Fruit fly (Drosophila melanogaster) whole organism, embryonic: ENCODE measurements around the gene CG14454.

Experiments used
- Atf6 ChIP-seq: fragments of 200-800 bp; sonication (Bioruptor generic); IDR thresholded peaks from 2 replicates; pipeline ENCODE4 v1.3.6; 2022; ENCODE audit warnings: missing biosample characterization, missing genetic modification characterization
- Awh ChIP-seq: fragments of 200-800 bp; sonication (Bioruptor generic); IDR thresholded peaks from 2 replicates; pipeline ENCODE4, ENCODE4 v1.3.6; 2022; ENCODE audit warnings: missing biosample characterization, missing genetic modification characterization
- CG11560 ChIP-seq: fragments of 200-800 bp; sonication (Bioruptor generic); IDR thresholded peaks from 3 replicates; pipeline ENCODE4 v1.3.6; 2022; ENCODE audit warnings: missing biosample characterization, missing genetic modification characterization
- CG13775 ChIP-seq: fragments of 200-800 bp; sonication (Bioruptor generic); optimal IDR thresholded peaks from 3 replicates; lab custom pipeline; 2017; ENCODE audit warnings: missing biosample characterization, mild to moderate bottlenecking, missing genetic modification characterization
- CG14860 ChIP-seq: fragments of 200-800 bp; sonication (Bioruptor generic); IDR thresholded peaks from 3 replicates; pipeline ENCODE4 v1.3.6; 2022; ENCODE audit warnings: missing biosample characterization, missing genetic modification characterization; ENCODE audit not compliant: partially characterized antibody
- CG15073 ChIP-seq: fragments of 200-800 bp; sonication (Bioruptor generic); optimal IDR thresholded peaks from 2 replicates; lab custom pipeline; 2016; ENCODE audit warnings: missing biosample characterization, missing genetic modification characterization
- CG1529 ChIP-seq: fragments of 200-800 bp; sonication (Bioruptor generic); optimal IDR thresholded peaks from 3 replicates; lab custom pipeline; 2018; ENCODE audit warnings: missing biosample characterization, missing genetic modification characterization
- CG1603 ChIP-seq: fragments of 200-800 bp; sonication (Bioruptor generic); optimal IDR thresholded peaks from 2 replicates; lab custom pipeline; 2019; ENCODE audit warnings: missing biosample characterization, mild to moderate bottlenecking, missing genetic modification characterization, moderate library complexity
- CG16863 ChIP-seq: fragments of 200-800 bp; sonication (Bioruptor generic); optimal IDR thresholded peaks from 3 replicates; lab custom pipeline; 2016; ENCODE audit warnings: missing biosample characterization, missing genetic modification characterization
- CG30403 ChIP-seq: fragments of 200-800 bp; sonication (Bioruptor generic); optimal IDR thresholded peaks from 3 replicates; lab custom pipeline; 2016; ENCODE audit warnings: missing biosample characterization, missing genetic modification characterization
- CG3407 ChIP-seq: fragments of 200-800 bp; sonication (Bioruptor generic); optimal IDR thresholded peaks from 2 replicates; lab custom pipeline; 2018; ENCODE audit warnings: missing biosample characterization, mild to moderate bottlenecking, missing genetic modification characterization
- CG4282 ChIP-seq: fragments of 200-800 bp; sonication (Bioruptor generic); optimal IDR thresholded peaks from 2 replicates; lab custom pipeline; 2016; ENCODE audit warnings: missing biosample characterization, missing genetic modification characterization
- CG4854 ChIP-seq: fragments of 200-800 bp; sonication (Bioruptor generic); optimal IDR thresholded peaks from 2 replicates; lab custom pipeline; 2016; ENCODE audit warnings: missing biosample characterization, missing genetic modification characterization, inconsistent platforms
- CG6791 ChIP-seq: fragments of 200-800 bp; sonication (Bioruptor generic); IDR thresholded peaks from 3 replicates; pipeline ENCODE4 v1.3.6; 2022; ENCODE audit warnings: missing biosample characterization, missing genetic modification characterization; ENCODE audit not compliant: partially characterized antibody
- CG6813 ChIP-seq: fragments of 200-800 bp; sonication (Bioruptor generic); optimal IDR thresholded peaks from 2 replicates; lab custom pipeline; 2017; ENCODE audit warnings: missing biosample characterization, missing genetic modification characterization, mild to moderate bottlenecking, moderate library complexity, missing genetic modification reagents
- CG7987 ChIP-seq: fragments of 200-800 bp; sonication (Bioruptor generic); optimal IDR thresholded peaks from 2 replicates; lab custom pipeline; 2018; ENCODE audit warnings: missing biosample characterization, mild to moderate bottlenecking, missing genetic modification characterization, moderate library complexity
- CG9215 ChIP-seq: fragments of 200-800 bp; sonication (Bioruptor generic); IDR thresholded peaks from 2 replicates; pipeline ENCODE4 v1.3.6; 2022; ENCODE audit warnings: missing biosample characterization, missing genetic modification characterization
- Camta ChIP-seq: fragments of 200-800 bp; sonication (Bioruptor generic); optimal IDR thresholded peaks from 2 replicates; lab custom pipeline; 2016; ENCODE audit warnings: missing biosample characterization, missing genetic modification characterization
- CkIIα-i1 ChIP-seq: fragments of 200-800 bp; sonication (Bioruptor generic); IDR thresholded peaks from 2 replicates; pipeline ENCODE4 v1.3.6; 2022; ENCODE audit warnings: missing biosample characterization, missing genetic modification characterization
- Dfd ChIP-seq, 2 experiments: fragments of >200 bp; optimal IDR thresholded peaks; 2 replicates each; lab custom pipeline; 2017; ENCODE audit warnings: missing biosample characterization in 2 of 2, missing genetic modification characterization in 2 of 2
- Doc3 ChIP-seq: fragments of 200-800 bp; sonication (Bioruptor generic); IDR thresholded peaks from 3 replicates; pipeline ENCODE4 v1.3.6; 2022; ENCODE audit warnings: missing biosample characterization, missing genetic modification characterization; ENCODE audit not compliant: partially characterized antibody
- Drgx ChIP-seq: fragments of 200-800 bp; sonication (Bioruptor generic); IDR thresholded peaks from 2 replicates; pipeline ENCODE4 v1.3.6; 2022; ENCODE audit warnings: missing biosample characterization, missing genetic modification characterization
- HHEX ChIP-seq: fragments of 200-800 bp; sonication (Bioruptor generic); optimal IDR thresholded peaks from 3 replicates; lab custom pipeline; 2017; ENCODE audit warnings: missing biosample characterization, mild to moderate bottlenecking, missing genetic modification characterization, missing genetic modification reagents
- Mad ChIP-seq: fragments of 200-800 bp; sonication (Bioruptor generic); optimal IDR thresholded peaks from 2 replicates; lab custom pipeline; 2016; ENCODE audit warnings: missing biosample characterization, missing genetic modification characterization
- Nf-YB ChIP-seq: fragments of 200-800 bp; sonication (Bioruptor generic); optimal IDR thresholded peaks from 3 replicates; lab custom pipeline; 2019; ENCODE audit warnings: missing biosample characterization, mild to moderate bottlenecking, missing genetic modification characterization, moderate library complexity
- Oaz ChIP-seq: fragments of 200-800 bp; sonication (Bioruptor generic); IDR thresholded peaks from 2 replicates; pipeline ENCODE4 v1.3.6; 2022; ENCODE audit warnings: missing biosample characterization, missing genetic modification characterization
- Sry-δ ChIP-seq: fragments of 200-800 bp; sonication (Bioruptor generic); optimal IDR thresholded peaks from 2 replicates; lab custom pipeline; 2016; ENCODE audit warnings: missing biosample characterization, missing genetic modification characterization
- YL-1 ChIP-seq: fragments of 200-800 bp; sonication (Bioruptor generic); optimal IDR thresholded peaks from 3 replicates; lab custom pipeline; 2017; ENCODE audit warnings: missing biosample characterization, mild to moderate bottlenecking, missing genetic modification characterization
- amos ChIP-seq: fragments of 200-800 bp; sonication (Bioruptor generic); IDR thresholded peaks from 2 replicates; pipeline ENCODE4 v1.3.6; 2022; ENCODE audit warnings: missing biosample characterization, missing genetic modification characterization; ENCODE audit not compliant: partially characterized antibody
- ato ChIP-seq: fragments of 200-800 bp; sonication (Bioruptor generic); IDR thresholded peaks from 2 replicates; pipeline ENCODE4 v1.3.6; 2022; ENCODE audit warnings: missing biosample characterization, missing genetic modification characterization; ENCODE audit not compliant: partially characterized antibody
- bcd ChIP-seq: fragments of 200-800 bp; sonication (Bioruptor generic); optimal IDR thresholded peaks from 2 replicates; lab custom pipeline; 2017; ENCODE audit warnings: missing biosample characterization, mild to moderate bottlenecking, missing genetic modification characterization
- bigmax ChIP-seq: fragments of 200-800 bp; sonication (Bioruptor generic); optimal IDR thresholded peaks from 2 replicates; lab custom pipeline; 2018; ENCODE audit warnings: missing biosample characterization, mild to moderate bottlenecking, missing genetic modification characterization
- cg ChIP-seq: fragments of 200-800 bp; sonication (Bioruptor generic); optimal IDR thresholded peaks from 3 replicates; lab custom pipeline; 2019; ENCODE audit warnings: missing biosample characterization, mild to moderate bottlenecking, missing genetic modification characterization, moderate library complexity
- crc ChIP-seq: fragments of 200-800 bp; sonication (Bioruptor generic); optimal IDR thresholded peaks from 2 replicates; lab custom pipeline; 2016; ENCODE audit warnings: missing biosample characterization, missing genetic modification characterization
- da ChIP-seq: fragments of 200-800 bp; sonication (Bioruptor generic); optimal IDR thresholded peaks from 2 replicates; lab custom pipeline; 2016; ENCODE audit warnings: missing biosample characterization, missing genetic modification characterization
- fru ChIP-seq: fragments of >200 bp; optimal IDR thresholded peaks from 2 replicates; lab custom pipeline; 2017
- fu2 ChIP-seq: fragments of 200-800 bp; sonication (Bioruptor generic); optimal IDR thresholded peaks from 2 replicates; lab custom pipeline; 2016; ENCODE audit warnings: missing biosample characterization, missing genetic modification characterization
- hbn ChIP-seq: fragments of 200-800 bp; sonication (Bioruptor generic); IDR thresholded peaks from 2 replicates; pipeline ENCODE4 v1.3.6; 2022; ENCODE audit warnings: missing biosample characterization, missing genetic modification characterization; ENCODE audit not compliant: partially characterized antibody
- kay ChIP-seq: fragments of 200-800 bp; sonication (Bioruptor generic); optimal IDR thresholded peaks from 2 replicates; lab custom pipeline; 2016; ENCODE audit warnings: missing biosample characterization, missing genetic modification characterization
- ken ChIP-seq: fragments of 200-800 bp; sonication (Bioruptor generic); IDR thresholded peaks from 3 replicates; pipeline ENCODE4 v1.3.6; 2022; ENCODE audit warnings: missing biosample characterization, missing genetic modification characterization
- knrl ChIP-seq: fragments of 200-800 bp; sonication (Bioruptor generic); IDR thresholded peaks from 3 replicates; pipeline ENCODE4 v1.3.6; 2022; ENCODE audit warnings: missing biosample characterization, missing genetic modification characterization; ENCODE audit not compliant: partially characterized antibody
- lab ChIP-seq: fragments of 200-800 bp; sonication (Bioruptor generic); optimal IDR thresholded peaks from 3 replicates; lab custom pipeline; 2017; ENCODE audit warnings: missing biosample characterization, missing genetic modification characterization, mild to moderate bottlenecking, moderate library complexity, missing genetic modification reagents
- nom ChIP-seq: fragments of 200-800 bp; sonication (Bioruptor generic); optimal IDR thresholded peaks from 2 replicates; lab custom pipeline; 2017; ENCODE audit warnings: missing biosample characterization, missing genetic modification characterization, mild to moderate bottlenecking, moderate library complexity, missing genetic modification reagents
- pfk ChIP-seq: fragments of 200-800 bp; sonication (Bioruptor generic); optimal IDR thresholded peaks from 2 replicates; lab custom pipeline; 2018; ENCODE audit warnings: missing biosample characterization, mild to moderate bottlenecking, missing genetic modification characterization, moderate library complexity
- scrt ChIP-seq: fragments of 200-800 bp; sonication (Bioruptor generic); optimal IDR thresholded peaks from 2 replicates; lab custom pipeline; 2018; ENCODE audit warnings: missing biosample characterization, mild to moderate bottlenecking, missing genetic modification characterization, moderate library complexity
- sd ChIP-seq: fragments of 200-800 bp; sonication (Bioruptor generic); optimal IDR thresholded peaks from 3 replicates; lab custom pipeline; 2018; ENCODE audit warnings: missing biosample characterization, mild to moderate bottlenecking, missing genetic modification characterization, moderate library complexity
- sens-2 ChIP-seq: fragments of 200-800 bp; sonication (Bioruptor generic); IDR thresholded peaks from 2 replicates; pipeline ENCODE4 v1.3.6; 2022; ENCODE audit warnings: missing biosample characterization, missing genetic modification characterization
- sr ChIP-seq: fragments of 200-800 bp; sonication (Bioruptor generic); IDR thresholded peaks from 3 replicates; pipeline ENCODE4 v1.3.6; 2022; ENCODE audit warnings: missing biosample characterization, missing genetic modification characterization
- toy ChIP-seq: fragments of 200-800 bp; sonication (Bioruptor generic); IDR thresholded peaks from 2 replicates; pipeline ENCODE4 v1.3.6; 2022; ENCODE audit warnings: missing biosample characterization, missing genetic modification characterization
- vnd ChIP-seq: fragments of 200-800 bp; sonication (Bioruptor generic); IDR thresholded peaks from 3 replicates; pipeline ENCODE4 v1.3.6; 2022; ENCODE audit warnings: missing biosample characterization, missing genetic modification characterization; ENCODE audit not compliant: partially characterized antibody

Gene CG14454

DNA sequence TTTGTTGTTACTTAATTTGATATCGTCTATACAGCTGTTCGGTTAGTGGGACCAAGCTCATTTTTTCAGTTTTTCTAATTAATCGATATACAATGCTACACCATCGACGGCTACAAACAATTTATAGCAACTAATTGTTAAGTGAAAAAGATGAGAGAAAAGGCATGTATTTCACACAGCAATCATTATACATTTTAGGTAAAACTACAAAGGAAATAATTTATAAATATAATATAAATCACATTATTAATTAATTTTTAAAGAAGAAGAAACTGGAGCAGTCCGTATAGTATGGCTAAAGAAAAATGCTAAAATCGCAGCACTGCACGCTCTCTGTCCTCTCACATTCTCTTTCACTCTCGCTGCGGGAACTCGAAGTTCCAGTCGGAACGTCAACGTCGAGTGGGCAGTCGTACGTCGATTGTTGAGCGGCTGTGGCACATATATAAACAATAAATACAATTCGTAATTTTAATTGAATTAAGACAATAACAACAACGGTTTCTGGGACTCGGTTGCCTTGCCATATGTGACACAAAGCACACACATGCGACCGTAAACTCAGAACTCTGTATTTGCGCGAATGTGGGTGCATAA is 35.5 kb upstream of the CG14454 start, which contains the start of the genes CG14450 and CG11367 (continued):
- TF ChIP-seq Sry-δ = peak; percentile 25
- TF ChIP-seq CG6791 = no peak
- no peak for TF ChIP-seq Dfd (GFP tag; optimal IDR thresholded peaks at IDR 0.05; lab: Kevin White, UChicago)
- TF ChIP-seq Atf6 = no peak
- no peak for TF ChIP-seq fru (lab: Kevin White, UChicago)
- no peak for TF ChIP-seq CG11560 (tag; lab: Robert Waterston, UW)
- no peak for TF ChIP-seq Oaz (GFP tag; lab: Robert Waterston, UW)
- TF ChIP-seq lab (GFP tag; lab: Kevin White, UChicago) = peak; percentile 53
- TF ChIP-seq CG16863 = no peak
- no peak for TF ChIP-seq kay (GFP tag; lab: Kevin White, UChicago)
- no peak for TF ChIP-seq sens-2
- no peak for TF ChIP-seq bigmax (GFP tag; lab: Kevin White, UChicago)
- TF ChIP-seq CG7987 (GFP tag; lab: Kevin White, UChicago) = no peak
- TF ChIP-seq HHEX (GFP tag; lab: Kevin White, UChicago) = no peak
- no peak for TF ChIP-seq CG4282 (GFP tag; lab: Kevin White, UChicago)
- peak; percentile 79 for TF ChIP-seq knrl (GFP tag; lab: Robert Waterston, UW)
- peak; percentile 55; the same call in 1 of the 2 replicates for TF ChIP-seq hbn
- TF ChIP-seq nom = peak; percentile 63
- TF ChIP-seq vnd (GFP tag; lab: Robert Waterston, UW) = peak; percentile 48; the same call in 1 of the 3 replicates
- no peak for TF ChIP-seq CG9215 (GFP tag; lab: Robert Waterston, UW)
- TF ChIP-seq CG14860 (GFP tag; lab: Robert Waterston, UW) = 0 out of 3 replicates have a peak, but pooled peaks have one; percentile 36
- TF ChIP-seq cg (GFP tag; lab: Kevin White, UChicago) = no peak
- TF ChIP-seq Mad = no peak
- TF ChIP-seq bcd (GFP tag; lab: Kevin White, UChicago) = no peak
- TF ChIP-seq Awh = no peak
- TF ChIP-seq ato (GFP tag; lab: Robert Waterston, UW) = no peak
- TF ChIP-seq Drgx (GFP tag; lab: Robert Waterston, UW) = no peak
- no peak for TF ChIP-seq CG15073 (GFP tag; lab: Kevin White, UChicago)
- TF ChIP-seq scrt (GFP tag; lab: Kevin White, UChicago) = peak; percentile 16
- TF ChIP-seq crc = no peak
- peak; percentile 9 for TF ChIP-seq Camta
- peak; percentile 9 for TF ChIP-seq CG30403 (GFP tag; lab: Kevin White, UChicago)
- TF ChIP-seq CG1529 (GFP tag; lab: Kevin White, UChicago) = peak; percentile 60
- TF ChIP-seq CG3407 (GFP tag; lab: Kevin White, UChicago) = no peak
- no peak for TF ChIP-seq fu2 (GFP tag; lab: Kevin White, UChicago)
- peak; percentile 49 for TF ChIP-seq amos
- TF ChIP-seq ken (GFP tag; lab: Robert Waterston, UW) = no peak
- TF ChIP-seq Nf-YB (GFP tag; lab: Kevin White, UChicago) = no peak
- peak; percentile 11 for TF ChIP-seq CG13775 (GFP tag; lab: Kevin White, UChicago)
- no peak for TF ChIP-seq CG6813 (GFP tag; lab: Kevin White, UChicago)
- peak; percentile 57; the same call in 1 of the 3 replicates for TF ChIP-seq sr
- no peak for TF ChIP-seq CkIIα-i1 (GFP tag; lab: Robert Waterston, UW)
- TF ChIP-seq da = no peak
- TF ChIP-seq CG1603 (tag; lab: Kevin White, UChicago) = no peak
- TF ChIP-seq YL-1 (GFP tag; lab: Kevin White, UChicago) = peak; percentile 44
- TF ChIP-seq toy (GFP tag; lab: Robert Waterston, UW) = no peak
- TF ChIP-seq pfk (GFP tag; lab: Kevin White, UChicago) = peak; percentile 3
- no peak for TF ChIP-seq CG4854 (GFP tag; lab: Kevin White, UChicago)
- peak; percentile 72 for TF ChIP-seq Doc3
- peak; percentile 30 for TF ChIP-seq sd (tag; lab: Kevin White, UChicago)
